Worm (Caenorhabditis elegans) whole organism, L1 larva: Measurements from ENCODE around the gene D1022.4.

ENCODE experiments used
- mdl-1 ChIP-seq, 2 experiments: fragments of 150-350 bp; optimal IDR thresholded peaks; 2 replicates each; lab custom pipeline; 2014 to 2017; ENCODE audit warnings: missing biosample characterization in 2 of 2, missing genetic modification characterization in 2 of 2, inconsistent platforms in 1 of 2
- pqm-1 ChIP-seq: sonication (generic microtip); optimal IDR thresholded peaks from 3 replicates; lab custom pipeline; 2017; ENCODE audit warnings: missing biosample characterization, missing genetic modification characterization
- zag-1 ChIP-seq: fragments of 150-350 bp; optimal IDR thresholded peaks from 2 replicates; lab custom pipeline; 2014; ENCODE audit warnings: missing biosample characterization, missing genetic modification characterization

- TF ChIP-seq zag-1 (tag; lab: Kevin White, UChicago) (no peak), mdl-1 (tag; optimal IDR thresholded peaks at IDR 0.05; lab: Kevin White, UChicago) (peak in 1 of 2 experiments; percentile 36), pqm-1 (no peak)
These were observed 21.6 kb upstream of the D1022.4 start, which contains the start of the genes aka-1 and ubc-6 for ce11 chrII:7478487-7479234.
